Worm (Caenorhabditis elegans): ENCODE data around the gene Y37E11AM.2.

- TF ChIP-seq Y53G8AR.9 (GFP tag; conservative IDR thresholded peaks at IDR 0.05) (no peak), sea-2 (GFP tag; IDR thresholded peaks at IDR 0.05) (no peak), cebp-1 (GFP tag; IDR thresholded peaks at IDR 0.05) (no peak), cebp-1 (tag; optimal IDR thresholded peaks at IDR 0.05) (no peak), F33H1.4 (GFP tag; IDR thresholded peaks at IDR 0.05) (no peak), sdz-38 (tag; optimal IDR thresholded peaks at IDR 0.05) (no peak), snpc-4 (GFP tag; optimal IDR thresholded peaks at IDR 0.05) (no peak), snpc-4 (tag; optimal IDR thresholded peaks at IDR 0.05) (no peak), zim-3 (tag; optimal IDR thresholded peaks at IDR 0.05) (no peak)
Observed at ce11 chrIV:3686260-3686659, 39.0 kb downstream of the Y37E11AM.2 start.

All from whole organism, young adult.